Worm (Caenorhabditis elegans) whole organism, L2 larva: ENCODE results near the gene best-22.
"Not testable (repeated sequence)": the region's sequence is repeated elsewhere in the genome, so short reads cannot be mapped to it uniquely, and the experiment has no call there.

Source experiments
- blmp-1 ChIP-seq: sonication (generic microtip); optimal IDR thresholded peaks from 2 replicates; lab custom pipeline; 2017; ENCODE audit warnings: missing genetic modification characterization, mild to moderate bottlenecking, missing compliant biosample characterization, antibody characterized with exemption, moderate library complexity; ENCODE audit not compliant: insufficient read depth
- crh-2 ChIP-seq: sonication (generic microtip); optimal IDR thresholded peaks from 2 replicates; lab custom pipeline; 2017; ENCODE audit warnings: missing biosample characterization, missing genetic modification characterization
- egl-27 ChIP-seq: sonication (generic microtip); optimal IDR thresholded peaks from 3 replicates; lab custom pipeline; 2017; ENCODE audit warnings: missing biosample characterization, missing genetic modification reagents, missing genetic modification characterization
- lin-13 ChIP-seq: fragments of 150-350 bp; optimal IDR thresholded peaks from 2 replicates; lab custom pipeline; 2014; ENCODE audit warnings: missing biosample characterization, missing genetic modification reagents, missing genetic modification characterization
- nhr-11 ChIP-seq: fragments of 150-350 bp; optimal IDR thresholded peaks from 2 replicates; lab custom pipeline; 2014; ENCODE audit warnings: missing biosample characterization, missing genetic modification characterization
- unc-62 ChIP-seq: fragments of 150-350 bp; optimal IDR thresholded peaks from 2 replicates; lab custom pipeline; 2014; ENCODE audit warnings: missing biosample characterization, missing genetic modification reagents, missing genetic modification characterization
- ztf-11 ChIP-seq: sonication (generic microtip); optimal IDR thresholded peaks from 2 replicates; lab custom pipeline; 2017; ENCODE audit warnings: missing biosample characterization, missing genetic modification characterization
- ztf-4 ChIP-seq: fragments of 150-350 bp; optimal IDR thresholded peaks from 2 replicates; lab custom pipeline; 2014; ENCODE audit warnings: missing biosample characterization, missing genetic modification characterization

DNA sequence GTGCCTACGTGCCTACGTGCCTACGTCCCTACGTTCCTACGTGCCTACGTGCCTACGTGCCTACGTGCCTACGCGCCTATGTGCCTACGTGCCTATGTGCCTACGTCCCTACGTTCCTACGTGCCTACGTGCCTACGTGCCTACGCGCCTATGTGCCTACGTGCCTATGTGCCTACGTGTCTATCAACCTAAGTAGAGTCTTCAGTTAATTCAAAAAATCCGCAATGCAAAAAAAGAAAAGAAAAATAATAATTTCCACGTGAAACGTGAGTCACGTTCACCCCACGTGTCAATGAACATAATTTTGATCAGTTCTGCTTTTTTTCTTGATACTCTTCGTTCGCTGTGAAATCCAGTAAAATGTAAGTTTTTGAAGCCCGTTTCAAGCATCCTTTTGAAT is 22.8 kb upstream of the best-22 start, which contains the start of gene F19B6.3:
- TF ChIP-seq unc-62 (GFP tag; lab: Kevin White, UChicago); ztf-11 (tag; lab: Kevin White, UChicago); lin-13 (GFP tag; lab: Kevin White, UChicago); crh-2; ztf-4; egl-27 (tag; lab: Kevin White, UChicago); nhr-11 (tag; lab: Kevin White, UChicago); blmp-1: not testable (repeated sequence)
